Fruit fly (Drosophila melanogaster) whole organism, embryonic: ENCODE results near the gene CG34301.

Experiments
- Abd-B ChIP-seq: fragments of 200-800 bp; sonication (Bioruptor generic); optimal IDR thresholded peaks from 2 replicates; lab custom pipeline; 2018; ENCODE audit warnings: missing biosample characterization, mild to moderate bottlenecking, missing genetic modification characterization, moderate library complexity
- CG10654 ChIP-seq: fragments of 200-800 bp; sonication (Bioruptor generic); optimal IDR thresholded peaks from 2 replicates; lab custom pipeline; 2016; ENCODE audit warnings: missing biosample characterization, missing genetic modification characterization
- CG10979 ChIP-seq: fragments of 200-800 bp; sonication (Bioruptor generic); optimal IDR thresholded peaks from 2 replicates; lab custom pipeline; 2018; ENCODE audit warnings: missing biosample characterization, mild to moderate bottlenecking, missing genetic modification characterization, moderate library complexity
- CG11093 ChIP-seq: fragments of 200-800 bp; sonication (Bioruptor generic); IDR thresholded peaks from 3 replicates; pipeline ENCODE4 v1.3.6; 2022; ENCODE audit warnings: missing biosample characterization, missing genetic modification characterization
- CG11247 ChIP-seq: fragments of 200-800 bp; sonication (Bioruptor generic); IDR thresholded peaks from 2 replicates; pipeline ENCODE4 v1.3.6; 2022; ENCODE audit warnings: missing biosample characterization, missing genetic modification characterization
- CG11456 ChIP-seq: fragments of 200-800 bp; sonication (Bioruptor generic); IDR thresholded peaks from 3 replicates; pipeline ENCODE4 v1.3.6; 2022; ENCODE audit warnings: missing biosample characterization, missing genetic modification characterization
- CG1233 ChIP-seq: fragments of 200-800 bp; sonication (Bioruptor generic); optimal IDR thresholded peaks from 4 replicates; lab custom pipeline; 2018; ENCODE audit warnings: missing biosample characterization, mild to moderate bottlenecking, missing genetic modification characterization
- CG16779 ChIP-seq: fragments of 200-800 bp; sonication (Bioruptor generic); IDR thresholded peaks from 2 replicates; pipeline ENCODE4 v1.3.6; 2022; ENCODE audit warnings: missing biosample characterization, missing genetic modification characterization
- CG17802 ChIP-seq: fragments of 200-800 bp; sonication (Bioruptor generic); optimal IDR thresholded peaks from 2 replicates; lab custom pipeline; 2018; ENCODE audit warnings: missing biosample characterization, mild to moderate bottlenecking, missing genetic modification characterization, moderate library complexity
- CG18476 ChIP-seq: fragments of 200-800 bp; sonication (Bioruptor generic); optimal IDR thresholded peaks from 2 replicates; lab custom pipeline; 2016; ENCODE audit warnings: missing biosample characterization, mild to moderate bottlenecking, missing genetic modification characterization
- CG2129 ChIP-seq: fragments of 200-800 bp; sonication (Bioruptor generic); IDR thresholded peaks from 2 replicates; pipeline ENCODE4 v1.3.6; 2022; ENCODE audit warnings: missing biosample characterization, missing genetic modification characterization; ENCODE audit not compliant: partially characterized antibody
- CG3065 ChIP-seq: fragments of 200-800 bp; sonication (Bioruptor generic); optimal IDR thresholded peaks from 2 replicates; lab custom pipeline; 2016; ENCODE audit warnings: missing biosample characterization, missing genetic modification characterization
- CG3407 ChIP-seq: fragments of 200-800 bp; sonication (Bioruptor generic); optimal IDR thresholded peaks from 2 replicates; lab custom pipeline; 2018; ENCODE audit warnings: missing biosample characterization, mild to moderate bottlenecking, missing genetic modification characterization
- CG6791 ChIP-seq: fragments of 200-800 bp; sonication (Bioruptor generic); IDR thresholded peaks from 3 replicates; pipeline ENCODE4 v1.3.6; 2022; ENCODE audit warnings: missing biosample characterization, missing genetic modification characterization; ENCODE audit not compliant: partially characterized antibody
- CG8478 ChIP-seq: fragments of >200 bp; optimal IDR thresholded peaks from 2 replicates; lab custom pipeline; 2018
- CG8944 ChIP-seq: fragments of 200-800 bp; sonication (Bioruptor generic); optimal IDR thresholded peaks from 3 replicates; lab custom pipeline; 2016; ENCODE audit warnings: missing biosample characterization, missing genetic modification characterization
- Doc2 ChIP-seq: fragments of 200-800 bp; sonication (Bioruptor generic); IDR thresholded peaks from 2 replicates; pipeline ENCODE4 v1.3.6; 2022; ENCODE audit warnings: missing biosample characterization, missing genetic modification characterization
- Drgx ChIP-seq: fragments of 200-800 bp; sonication (Bioruptor generic); IDR thresholded peaks from 2 replicates; pipeline ENCODE4 v1.3.6; 2022; ENCODE audit warnings: missing biosample characterization, missing genetic modification characterization
- Fer3 ChIP-seq: fragments of 200-800 bp; sonication (Bioruptor generic); optimal IDR thresholded peaks from 2 replicates; lab custom pipeline; 2018; ENCODE audit warnings: missing biosample characterization, mild to moderate bottlenecking, missing genetic modification characterization, moderate library complexity
- H15 ChIP-seq: fragments of 200-800 bp; sonication (Bioruptor generic); IDR thresholded peaks from 3 replicates; pipeline ENCODE4 v1.3.6; 2022; ENCODE audit warnings: missing biosample characterization, missing genetic modification characterization
- HHEX ChIP-seq: fragments of 200-800 bp; sonication (Bioruptor generic); optimal IDR thresholded peaks from 3 replicates; lab custom pipeline; 2017; ENCODE audit warnings: missing biosample characterization, mild to moderate bottlenecking, missing genetic modification characterization, missing genetic modification reagents
- Myb ChIP-seq: fragments of 200-800 bp; sonication (Bioruptor generic); optimal IDR thresholded peaks from 2 replicates; lab custom pipeline; 2016; ENCODE audit warnings: missing biosample characterization, missing genetic modification characterization
- NC2β ChIP-seq: fragments of 200-800 bp; sonication (Bioruptor generic); optimal IDR thresholded peaks from 2 replicates; lab custom pipeline; 2016; ENCODE audit warnings: missing biosample characterization, missing genetic modification characterization
- Ptx1 ChIP-seq: fragments of 200-800 bp; sonication (Bioruptor generic); IDR thresholded peaks from 2 replicates; pipeline ENCODE4 v1.3.6; 2022; ENCODE audit warnings: missing biosample characterization, missing genetic modification characterization
- Rx ChIP-seq: fragments of 200-800 bp; sonication (Bioruptor generic); IDR thresholded peaks from 2 replicates; pipeline ENCODE4 v1.3.6; 2022; ENCODE audit warnings: missing biosample characterization, missing genetic modification characterization
- Sry-δ ChIP-seq: fragments of 200-800 bp; sonication (Bioruptor generic); optimal IDR thresholded peaks from 2 replicates; lab custom pipeline; 2016; ENCODE audit warnings: missing biosample characterization, missing genetic modification characterization
- abd-A ChIP-seq: fragments of 200-800 bp; sonication (Bioruptor generic); optimal IDR thresholded peaks from 3 replicates; lab custom pipeline; 2019; ENCODE audit warnings: missing biosample characterization, mild to moderate bottlenecking, missing genetic modification characterization, moderate library complexity
- al ChIP-seq: fragments of 200-800 bp; sonication (Bioruptor generic); IDR thresholded peaks from 2 replicates; pipeline ENCODE4 v1.3.6; 2022; ENCODE audit warnings: missing biosample characterization, missing genetic modification characterization
- ase ChIP-seq: fragments of 200-800 bp; sonication (Bioruptor generic); IDR thresholded peaks from 3 replicates; pipeline ENCODE4 v1.3.6; 2022; ENCODE audit warnings: missing biosample characterization, missing genetic modification characterization
- ci ChIP-seq: fragments of 200-800 bp; sonication (Bioruptor generic); IDR thresholded peaks from 3 replicates; pipeline ENCODE4 v1.3.6; 2022; ENCODE audit warnings: missing biosample characterization, missing genetic modification characterization
- crol ChIP-seq: fragments of 200-800 bp; sonication (Bioruptor generic); IDR thresholded peaks from 2 replicates; pipeline ENCODE4 v1.3.6; 2022; ENCODE audit warnings: missing biosample characterization, missing genetic modification characterization
- dmrt11E ChIP-seq: fragments of 200-800 bp; sonication (Bioruptor generic); optimal IDR thresholded peaks from 3 replicates; lab custom pipeline; 2018; ENCODE audit warnings: missing biosample characterization, mild to moderate bottlenecking, missing genetic modification characterization, moderate library complexity
- fd102C ChIP-seq: fragments of 200-800 bp; sonication (Bioruptor generic); optimal IDR thresholded peaks from 2 replicates; lab custom pipeline; 2018; ENCODE audit warnings: missing biosample characterization, mild to moderate bottlenecking, missing genetic modification characterization, moderate library complexity
- fd3F ChIP-seq: fragments of 200-800 bp; sonication (Bioruptor generic); optimal IDR thresholded peaks from 2 replicates; lab custom pipeline; 2018; ENCODE audit warnings: missing biosample characterization, mild to moderate bottlenecking, missing genetic modification characterization, moderate library complexity
- gce ChIP-seq: fragments of 200-800 bp; sonication (Bioruptor generic); IDR thresholded peaks from 3 replicates; pipeline ENCODE4 v1.3.6; 2022; ENCODE audit warnings: missing biosample characterization, missing genetic modification characterization
- ind ChIP-seq: fragments of 200-800 bp; sonication (Bioruptor generic); optimal IDR thresholded peaks from 3 replicates; lab custom pipeline; 2016; ENCODE audit warnings: missing biosample characterization, missing genetic modification characterization
- lov ChIP-seq, 2 experiments: fragments of 200-800 bp in 1 of 2; fragments of >200 bp in 1 of 2; sonication (Bioruptor generic) in 1 of 2; IDR thresholded peaks in 1 of 2; optimal IDR thresholded peaks in 1 of 2; 2 replicates in 1 of 2; 3 replicates in 1 of 2; pipeline versions ENCODE4 v1.3.6 to Lab custom; 2017 to 2022; ENCODE audit warnings: missing biosample characterization in 1 of 2, missing genetic modification characterization in 1 of 2
- onecut ChIP-seq: fragments of 200-800 bp; sonication (Bioruptor generic); IDR thresholded peaks from 2 replicates; pipeline ENCODE4 v1.3.6; 2022; ENCODE audit warnings: missing biosample characterization, missing genetic modification characterization
- otp ChIP-seq: fragments of 200-800 bp; sonication (Bioruptor generic); IDR thresholded peaks from 3 replicates; pipeline ENCODE4, ENCODE4 v1.3.6; 2022; ENCODE audit warnings: missing biosample characterization, missing genetic modification characterization
- salm ChIP-seq: fragments of 200-800 bp; sonication (Bioruptor generic); optimal IDR thresholded peaks from 2 replicates; lab custom pipeline; 2018; ENCODE audit warnings: missing biosample characterization, mild to moderate bottlenecking, missing genetic modification characterization
- sens ChIP-seq: fragments of 200-800 bp; sonication (Bioruptor generic); peaks from one replicate; lab custom pipeline; 2016; ENCODE audit warnings: missing biosample characterization, missing genetic modification characterization
- sima ChIP-seq: fragments of 200-800 bp; sonication (Bioruptor generic); optimal IDR thresholded peaks from 2 replicates; lab custom pipeline; 2016; ENCODE audit warnings: missing biosample characterization, missing genetic modification characterization
- slbo ChIP-seq: fragments of 200-800 bp; sonication (Bioruptor generic); IDR thresholded peaks from 2 replicates; pipeline ENCODE4 v1.3.6; 2022; ENCODE audit warnings: missing biosample characterization, missing genetic modification characterization
- slp2 ChIP-seq: fragments of 200-800 bp; sonication (Bioruptor generic); optimal IDR thresholded peaks from 2 replicates; lab custom pipeline; 2016; ENCODE audit warnings: missing biosample characterization, missing genetic modification characterization
- so ChIP-seq: fragments of 200-800 bp; sonication (Bioruptor generic); IDR thresholded peaks from 3 replicates; pipeline ENCODE4 v1.3.6; 2022; ENCODE audit warnings: missing biosample characterization, missing genetic modification characterization
- stwl ChIP-seq: fragments of 200-800 bp; sonication (Bioruptor generic); optimal IDR thresholded peaks from 3 replicates; lab custom pipeline; 2018; ENCODE audit warnings: missing biosample characterization, mild to moderate bottlenecking, missing genetic modification characterization, moderate library complexity
- unc-4 ChIP-seq: fragments of 200-800 bp; sonication (Bioruptor generic); IDR thresholded peaks from 2 replicates; pipeline ENCODE4 v1.3.6; 2022; ENCODE audit warnings: missing biosample characterization, missing genetic modification characterization; ENCODE audit not compliant: partially characterized antibody
- vnd ChIP-seq: fragments of 200-800 bp; sonication (Bioruptor generic); IDR thresholded peaks from 3 replicates; pipeline ENCODE4 v1.3.6; 2022; ENCODE audit warnings: missing biosample characterization, missing genetic modification characterization; ENCODE audit not compliant: partially characterized antibody
- zen2 ChIP-seq: fragments of 200-800 bp; sonication (Bioruptor generic); IDR thresholded peaks from 3 replicates; pipeline ENCODE4 v1.3.6; 2022; ENCODE audit warnings: missing biosample characterization, missing genetic modification characterization; ENCODE audit not compliant: partially characterized antibody

CG34301 gene

DNA sequence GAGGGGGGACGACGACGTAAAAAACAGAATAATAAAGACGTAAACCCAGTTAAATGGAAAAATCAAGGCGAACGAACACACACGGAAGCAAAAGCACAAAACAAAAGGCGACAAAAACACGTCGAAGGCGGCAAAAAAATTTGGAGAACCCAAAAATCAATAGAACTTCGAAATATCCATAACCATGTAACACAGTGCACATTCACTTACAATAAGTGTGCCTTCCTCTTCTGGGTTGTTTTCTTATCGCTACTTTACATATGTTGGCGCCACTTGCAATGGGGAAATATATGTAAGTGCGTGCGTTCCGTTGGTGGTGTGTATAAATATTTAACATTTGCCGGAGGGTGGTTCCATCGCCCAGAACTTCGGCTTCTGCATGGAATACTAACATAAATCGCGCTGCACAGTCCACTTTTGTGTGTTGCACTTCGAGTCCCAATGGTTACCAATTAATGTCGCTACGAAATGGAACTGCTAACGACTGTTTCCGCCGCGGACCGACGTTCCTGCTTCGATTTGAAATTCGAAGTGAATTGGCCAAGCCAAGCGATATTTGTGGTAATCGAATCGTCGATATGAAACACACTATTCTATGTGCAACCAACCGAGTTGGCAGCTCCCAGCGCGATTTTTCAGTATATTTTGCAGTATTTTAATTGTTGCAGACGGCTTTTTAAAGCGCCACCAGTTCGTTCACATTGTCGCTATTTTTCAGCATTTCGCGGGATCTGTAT is 25.9 kb upstream of the CG34301 start, which contains the start of the genes CG9801 and Nasp (continued):
- TF ChIP-seq unc-4, result peak; percentile 74
- peak; percentile 31 for TF ChIP-seq onecut (GFP tag; lab: Robert Waterston, UW)
- peak; percentile 62 for TF ChIP-seq NC2β (GFP tag; lab: Kevin White, UChicago)
- peak; percentile 48; the same call in 1 of the 3 replicates for TF ChIP-seq so
- no peak for TF ChIP-seq CG10654
- peak; percentile 12 for TF ChIP-seq CG18476 (GFP tag; lab: Kevin White, UChicago)
- TF ChIP-seq crol, result no peak
- TF ChIP-seq fd102C (GFP tag; lab: Kevin White, UChicago), result no peak
- TF ChIP-seq slp2 (GFP tag; lab: Kevin White, UChicago), result peak; percentile 44
- peak; percentile 84 for TF ChIP-seq Myb (GFP tag; lab: Kevin White, UChicago)
- TF ChIP-seq H15 (GFP tag; lab: Robert Waterston, UW), result no peak
- TF ChIP-seq Ptx1, result no peak
- peak; percentile 31; the same call in 1 of the 2 replicates for TF ChIP-seq slbo
- no peak for TF ChIP-seq otp
- TF ChIP-seq vnd (GFP tag; lab: Robert Waterston, UW), result peak; percentile 62; the same call in 2 of the 3 replicates
- TF ChIP-seq CG6791 (GFP tag; lab: Robert Waterston, UW), result peak; percentile 76
- TF ChIP-seq Doc2, result no peak
- TF ChIP-seq dmrt11E (tag; lab: Kevin White, UChicago), result peak; percentile 11
- TF ChIP-seq zen2 (GFP tag; lab: Robert Waterston, UW), result 0 out of 3 replicates have a peak, but pooled peaks have one; percentile 6
- TF ChIP-seq ase (GFP tag; lab: Robert Waterston, UW), result 0 out of 3 replicates have a peak, but pooled peaks have one; percentile 9
- TF ChIP-seq Drgx (GFP tag; lab: Robert Waterston, UW), result no peak
- TF ChIP-seq Fer3 (tag; lab: Kevin White, UChicago), result no peak
- TF ChIP-seq CG11093 (GFP tag; lab: Robert Waterston, UW), result no peak
- TF ChIP-seq ci, result peak; percentile 80
- no peak for TF ChIP-seq lov (optimal IDR thresholded peaks at IDR 0.05; lab: Kevin White, UChicago)
- TF ChIP-seq lov (GFP tag; IDR thresholded peaks at IDR 0.05; lab: Robert Waterston, UW), result no peak
- TF ChIP-seq Sry-δ (GFP tag; lab: Kevin White, UChicago), result peak; percentile 83
- no peak for TF ChIP-seq CG1233
- TF ChIP-seq Abd-B (GFP tag; lab: Kevin White, UChicago), result peak; percentile 36
- TF ChIP-seq CG16779 (GFP tag; lab: Robert Waterston, UW), result no peak
- peak; percentile 10 for TF ChIP-seq CG8944
- no peak for TF ChIP-seq HHEX (GFP tag; lab: Kevin White, UChicago)
- TF ChIP-seq al (GFP tag; lab: Robert Waterston, UW), result no peak
- TF ChIP-seq CG11456, result 0 out of 3 replicates have a peak, but pooled peaks have one; percentile 13
- peak; percentile 45; the same call in 1 of the 2 replicates for TF ChIP-seq CG11247 (GFP tag; lab: Robert Waterston, UW)
- no peak for TF ChIP-seq CG3065 (GFP tag; lab: Kevin White, UChicago)
- peak; percentile 24 for TF ChIP-seq fd3F
- peak; percentile 99 for TF ChIP-seq stwl (tag; lab: Kevin White, UChicago)
- TF ChIP-seq CG2129 (GFP tag; lab: Robert Waterston, UW), result no peak
- no peak for TF ChIP-seq salm (tag; lab: Kevin White, UChicago)
- peak; percentile 18 for TF ChIP-seq CG10979 (tag; lab: Kevin White, UChicago)
- no peak for TF ChIP-seq Rx (GFP tag; lab: Robert Waterston, UW)
- TF ChIP-seq CG17802 (tag; lab: Kevin White, UChicago), result no peak
- TF ChIP-seq CG8478 (lab: Kevin White, UChicago), result no peak
- no peak for TF ChIP-seq CG3407 (GFP tag; lab: Kevin White, UChicago)
- 0 out of 3 replicates have a peak, but pooled peaks have one; percentile 15 for TF ChIP-seq gce (GFP tag; lab: Robert Waterston, UW)
- TF ChIP-seq abd-A (tag; lab: Kevin White, UChicago), result no peak
- TF ChIP-seq sima (GFP tag; lab: Kevin White, UChicago), result no peak
- TF ChIP-seq sens, result peak; percentile 87
- TF ChIP-seq ind (GFP tag; lab: Kevin White, UChicago), result peak; percentile 19
